Fruit fly (Drosophila melanogaster): ENCODE data around the gene woc.

dm6 chr3R:27226080-27226648 is 37.7 kb downstream of the woc start:
- TF ChIP-seq Snoo (tag; optimal IDR thresholded peaks at IDR 0.05): no peak
- TF ChIP-seq D1 (tag; optimal IDR thresholded peaks at IDR 0.05): no peak
- no peak for TF ChIP-seq Pif1A (GFP tag; optimal IDR thresholded peaks at IDR 0.05)
- no peak for TF ChIP-seq CG17806 (tag; optimal IDR thresholded peaks at IDR 0.05)
- no peak for TF ChIP-seq gl (tag; optimal IDR thresholded peaks at IDR 0.05)
- no peak for TF ChIP-seq CG14655 (GFP tag; optimal IDR thresholded peaks at IDR 0.05)
